Worm (Caenorhabditis elegans) whole organism, L4/young adult: Measurements from ENCODE around the gene C45G9.4.

ENCODE experiments used
- W03F9.2 ChIP-seq: fragments of 150-350 bp; optimal IDR thresholded peaks from 2 replicates; lab custom pipeline; 2014; ENCODE audit warnings: missing biosample characterization, missing genetic modification characterization
- dao-5 ChIP-seq: sonication (generic microtip); optimal IDR thresholded peaks from 2 replicates; lab custom pipeline; 2016; ENCODE audit warnings: missing genotype, missing genetic modification characterization, moderate library complexity, missing compliant biosample characterization
- him-1 ChIP-seq: sonication (generic microtip); optimal IDR thresholded peaks from 2 replicates; lab custom pipeline; 2016; ENCODE audit warnings: missing genotype, missing genetic modification reagents, missing genetic modification characterization, missing compliant biosample characterization

DNA sequence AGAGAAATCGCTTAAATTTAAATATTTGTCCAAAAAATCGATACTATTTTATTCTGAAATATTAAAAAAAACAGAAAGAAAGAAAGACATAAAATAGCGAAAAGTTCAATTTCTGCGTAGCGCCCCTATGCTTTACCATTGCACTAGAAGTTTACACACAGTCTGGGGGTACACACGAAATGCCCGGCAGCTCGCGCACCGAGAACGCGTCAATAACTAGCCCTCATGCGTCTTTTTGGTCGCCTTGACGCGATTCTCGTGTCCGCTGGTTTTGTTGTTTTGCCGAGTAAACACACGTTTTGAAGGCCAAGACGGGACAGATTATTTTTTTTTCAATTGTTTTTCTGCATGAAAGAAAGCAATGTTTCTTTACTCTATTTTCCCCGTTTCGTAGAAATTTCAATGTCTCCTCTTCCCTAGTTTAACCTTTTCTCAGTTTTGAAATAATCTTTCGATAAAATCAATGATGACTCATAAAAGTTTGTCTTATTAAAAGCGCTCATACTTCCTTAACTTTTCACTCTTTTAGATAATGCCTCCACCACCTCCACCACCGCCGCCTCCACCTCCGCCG, 44.3 kb upstream of the C45G9.4 start, which contains the start of gene wip-1:
- peak; percentile 98 for TF ChIP-seq him-1 (tag; lab: Kevin White, UChicago)
- TF ChIP-seq W03F9.2: peak; percentile 98
- peak; percentile 72 for TF ChIP-seq dao-5 (tag; lab: Kevin White, UChicago)
